Fruit fly (Drosophila melanogaster) whole organism, embryonic: ENCODE data around the gene Sfp33A2.

Source experiments
- Abd-B ChIP-seq: fragments of 200-800 bp; sonication (Bioruptor generic); optimal IDR thresholded peaks from 2 replicates; lab custom pipeline; 2018; ENCODE audit warnings: missing biosample characterization, mild to moderate bottlenecking, missing genetic modification characterization, moderate library complexity
- Bdp1 ChIP-seq: fragments of 200-800 bp; sonication (Bioruptor generic); optimal IDR thresholded peaks from 3 replicates; lab custom pipeline; 2016; ENCODE audit warnings: missing biosample characterization, missing genetic modification characterization
- Bgb ChIP-seq: fragments of 200-800 bp; sonication (Bioruptor generic); IDR thresholded peaks from 2 replicates; pipeline ENCODE4 v1.3.6; 2022; ENCODE audit warnings: missing biosample characterization, missing genetic modification characterization; ENCODE audit not compliant: partially characterized antibody
- CG10274 ChIP-seq: fragments of 200-800 bp; sonication (Bioruptor generic); optimal IDR thresholded peaks from 3 replicates; lab custom pipeline; 2017; ENCODE audit warnings: missing biosample characterization, mild to moderate bottlenecking, missing genetic modification characterization
- CG11696 ChIP-seq: fragments of 200-800 bp; sonication (Bioruptor generic); IDR thresholded peaks from 2 replicates; pipeline ENCODE4 v1.3.6; 2022; ENCODE audit warnings: missing biosample characterization, missing genetic modification characterization
- CG12942 ChIP-seq: fragments of 200-800 bp; sonication (Bioruptor generic); optimal IDR thresholded peaks from 3 replicates; lab custom pipeline; 2016; ENCODE audit warnings: missing biosample characterization, missing genetic modification characterization
- CG13287 ChIP-seq: fragments of 200-800 bp; sonication (Bioruptor generic); IDR thresholded peaks from 2 replicates; pipeline ENCODE4 v1.3.6; 2022; ENCODE audit warnings: missing biosample characterization, missing genetic modification characterization; ENCODE audit not compliant: partially characterized antibody
- CG15479 ChIP-seq: fragments of 200-800 bp; sonication (Bioruptor generic); optimal IDR thresholded peaks from 3 replicates; lab custom pipeline; 2019; ENCODE audit warnings: missing biosample characterization, mild to moderate bottlenecking, missing genetic modification characterization, moderate library complexity
- CG17328 ChIP-seq: fragments of 200-800 bp; sonication (Bioruptor generic); IDR thresholded peaks from 2 replicates; pipeline ENCODE4 v1.3.6; 2022; ENCODE audit warnings: missing biosample characterization, missing genetic modification characterization
- CG17359 ChIP-seq: fragments of 200-800 bp; sonication (Bioruptor generic); optimal IDR thresholded peaks from 3 replicates; lab custom pipeline; 2018; ENCODE audit warnings: missing biosample characterization, mild to moderate bottlenecking, missing genetic modification characterization, moderate library complexity
- CG18011 ChIP-seq: fragments of 200-800 bp; sonication (Bioruptor generic); optimal IDR thresholded peaks from 2 replicates; lab custom pipeline; 2017; ENCODE audit warnings: missing biosample characterization, missing genetic modification characterization, mild to moderate bottlenecking, moderate library complexity, missing genotype
- CG18262 ChIP-seq: fragments of 200-800 bp; optimal IDR thresholded peaks from 3 replicates; lab custom pipeline; 2019; ENCODE audit warnings: missing biosample characterization, mild to moderate bottlenecking, missing genetic modification characterization, moderate library complexity
- CG18476 ChIP-seq: fragments of 200-800 bp; sonication (Bioruptor generic); optimal IDR thresholded peaks from 2 replicates; lab custom pipeline; 2016; ENCODE audit warnings: missing biosample characterization, mild to moderate bottlenecking, missing genetic modification characterization
- CG32772 ChIP-seq: fragments of 200-800 bp; sonication (Bioruptor generic); IDR thresholded peaks from 2 replicates; pipeline ENCODE4 v1.3.6; 2022; ENCODE audit warnings: missing biosample characterization, missing genetic modification characterization
- CG3407 ChIP-seq: fragments of 200-800 bp; sonication (Bioruptor generic); optimal IDR thresholded peaks from 2 replicates; lab custom pipeline; 2018; ENCODE audit warnings: missing biosample characterization, mild to moderate bottlenecking, missing genetic modification characterization
- CG34224 ChIP-seq: fragments of 200-800 bp; sonication (Bioruptor generic); IDR thresholded peaks from 3 replicates; pipeline ENCODE4 v1.3.6; 2022; ENCODE audit warnings: missing biosample characterization, missing genetic modification characterization; ENCODE audit not compliant: partially characterized antibody
- CG5245 ChIP-seq: fragments of 200-800 bp; sonication (Bioruptor generic); optimal IDR thresholded peaks from 3 replicates; lab custom pipeline; 2016; ENCODE audit warnings: missing biosample characterization, missing genetic modification characterization
- CG6272 ChIP-seq: fragments of 200-800 bp; sonication (Bioruptor generic); IDR thresholded peaks from 2 replicates; pipeline ENCODE4 v1.3.6; 2022; ENCODE audit warnings: missing biosample characterization, missing genetic modification characterization
- CG6683 ChIP-seq: fragments of 200-800 bp; sonication (Bioruptor generic); optimal IDR thresholded peaks from 2 replicates; lab custom pipeline; 2017; ENCODE audit warnings: missing biosample characterization, mild to moderate bottlenecking, missing genetic modification characterization, missing genetic modification reagents
- CG8944 ChIP-seq: fragments of 200-800 bp; sonication (Bioruptor generic); optimal IDR thresholded peaks from 3 replicates; lab custom pipeline; 2016; ENCODE audit warnings: missing biosample characterization, missing genetic modification characterization
- Chrac-16 ChIP-seq: fragments of 200-800 bp; sonication (Bioruptor generic); optimal IDR thresholded peaks from 3 replicates; lab custom pipeline; 2016; ENCODE audit warnings: missing biosample characterization, missing genetic modification characterization
- CoRest ChIP-seq: fragments of 200-800 bp; sonication (Bioruptor generic); optimal IDR thresholded peaks from 3 replicates; lab custom pipeline; 2018; ENCODE audit warnings: missing biosample characterization, mild to moderate bottlenecking, missing genetic modification characterization, moderate library complexity
- Dp ChIP-seq: fragments of 200-800 bp; sonication (Bioruptor generic); optimal IDR thresholded peaks from 2 replicates; lab custom pipeline; 2018; ENCODE audit warnings: missing biosample characterization, mild to moderate bottlenecking, missing genetic modification characterization, moderate library complexity
- Dref ChIP-seq: fragments of 200-800 bp; sonication (Bioruptor generic); IDR thresholded peaks from 2 replicates; pipeline ENCODE4 v1.3.6; 2022; ENCODE audit warnings: missing biosample characterization, missing genetic modification characterization
- Ets97D ChIP-seq: fragments of 200-800 bp; sonication (Bioruptor generic); optimal IDR thresholded peaks from 3 replicates; lab custom pipeline; 2016; ENCODE audit warnings: missing biosample characterization, missing genetic modification characterization
- Gsc ChIP-seq: fragments of 200-800 bp; sonication (Bioruptor generic); IDR thresholded peaks from 2 replicates; pipeline ENCODE4 v1.3.6; 2022; ENCODE audit warnings: missing biosample characterization, missing genetic modification characterization
- H15 ChIP-seq: fragments of 200-800 bp; sonication (Bioruptor generic); IDR thresholded peaks from 3 replicates; pipeline ENCODE4 v1.3.6; 2022; ENCODE audit warnings: missing biosample characterization, missing genetic modification characterization
- Kr ChIP-seq: fragments of 200-800 bp; sonication (Bioruptor generic); optimal IDR thresholded peaks from 2 replicates; lab custom pipeline; 2017; ENCODE audit warnings: missing biosample characterization, mild to moderate bottlenecking, missing genetic modification characterization
- Mad ChIP-seq: fragments of 200-800 bp; sonication (Bioruptor generic); optimal IDR thresholded peaks from 2 replicates; lab custom pipeline; 2016; ENCODE audit warnings: missing biosample characterization, missing genetic modification characterization
- Med ChIP-seq: fragments of 200-800 bp; sonication (Bioruptor generic); peaks from one replicate; lab custom pipeline; 2016; ENCODE audit warnings: missing biosample characterization, missing genetic modification characterization, mild to moderate bottlenecking, inconsistent platforms, moderate library complexity
- Nf-YA ChIP-seq: fragments of 200-800 bp; sonication (Bioruptor generic); IDR thresholded peaks from 2 replicates; pipeline ENCODE4 v1.3.6; 2022; ENCODE audit warnings: missing biosample characterization, missing genetic modification characterization
- Opbp ChIP-seq: fragments of 200-800 bp; sonication (Bioruptor generic); IDR thresholded peaks from 3 replicates; pipeline ENCODE4 v1.3.6; 2022; ENCODE audit warnings: missing biosample characterization, missing genetic modification characterization; ENCODE audit not compliant: partially characterized antibody
- Scr ChIP-seq: fragments of 200-800 bp; sonication (Bioruptor generic); IDR thresholded peaks from 2 replicates; pipeline ENCODE4 v1.3.6; 2022; ENCODE audit warnings: missing biosample characterization, missing genetic modification characterization; ENCODE audit not compliant: partially characterized antibody
- ato ChIP-seq: fragments of 200-800 bp; sonication (Bioruptor generic); IDR thresholded peaks from 2 replicates; pipeline ENCODE4 v1.3.6; 2022; ENCODE audit warnings: missing biosample characterization, missing genetic modification characterization; ENCODE audit not compliant: partially characterized antibody
- crc ChIP-seq: fragments of 200-800 bp; sonication (Bioruptor generic); optimal IDR thresholded peaks from 2 replicates; lab custom pipeline; 2016; ENCODE audit warnings: missing biosample characterization, missing genetic modification characterization
- en ChIP-seq: fragments of 200-800 bp; sonication (Bioruptor generic); optimal IDR thresholded peaks from 2 replicates; lab custom pipeline; 2016; ENCODE audit warnings: missing biosample characterization, missing genetic modification characterization
- fru ChIP-seq: fragments of >200 bp; optimal IDR thresholded peaks from 2 replicates; lab custom pipeline; 2017
- ftz-f1 ChIP-seq: fragments of 200-800 bp; sonication (Bioruptor generic); optimal IDR thresholded peaks from 2 replicates; lab custom pipeline; 2016; ENCODE audit warnings: missing biosample characterization, missing genetic modification characterization
- hth ChIP-seq: fragments of >200 bp; optimal IDR thresholded peaks from 2 replicates; lab custom pipeline; 2017; ENCODE audit warnings: inconsistent platforms
- jigr1 ChIP-seq: fragments of 200-800 bp; sonication (Bioruptor generic); IDR thresholded peaks from 3 replicates; pipeline ENCODE4 v1.3.6; 2022; ENCODE audit warnings: missing biosample characterization, missing genetic modification characterization
- ken ChIP-seq: fragments of 200-800 bp; sonication (Bioruptor generic); IDR thresholded peaks from 3 replicates; pipeline ENCODE4 v1.3.6; 2022; ENCODE audit warnings: missing biosample characterization, missing genetic modification characterization
- knrl ChIP-seq: fragments of 200-800 bp; sonication (Bioruptor generic); IDR thresholded peaks from 3 replicates; pipeline ENCODE4 v1.3.6; 2022; ENCODE audit warnings: missing biosample characterization, missing genetic modification characterization; ENCODE audit not compliant: partially characterized antibody
- lbe ChIP-seq: fragments of 200-800 bp; sonication (Bioruptor generic); optimal IDR thresholded peaks from 2 replicates; lab custom pipeline; 2016; ENCODE audit warnings: missing biosample characterization, mild to moderate bottlenecking, missing genetic modification characterization
- lov ChIP-seq, 2 experiments: fragments of 200-800 bp in 1 of 2; fragments of >200 bp in 1 of 2; sonication (Bioruptor generic) in 1 of 2; IDR thresholded peaks in 1 of 2; optimal IDR thresholded peaks in 1 of 2; 2 replicates in 1 of 2; 3 replicates in 1 of 2; pipeline versions ENCODE4 v1.3.6 to Lab custom; 2017 to 2022; ENCODE audit warnings: missing biosample characterization in 1 of 2, missing genetic modification characterization in 1 of 2
- otp ChIP-seq: fragments of 200-800 bp; sonication (Bioruptor generic); IDR thresholded peaks from 3 replicates; pipeline ENCODE4, ENCODE4 v1.3.6; 2022; ENCODE audit warnings: missing biosample characterization, missing genetic modification characterization
- ranshi ChIP-seq: fragments of 200-800 bp; sonication (Bioruptor generic); IDR thresholded peaks from 2 replicates; pipeline ENCODE4 v1.3.6; 2022; ENCODE audit warnings: missing biosample characterization, missing genetic modification characterization
- sens ChIP-seq: fragments of 200-800 bp; sonication (Bioruptor generic); peaks from one replicate; lab custom pipeline; 2016; ENCODE audit warnings: missing biosample characterization, missing genetic modification characterization
- sim ChIP-seq: fragments of 200-800 bp; sonication (Bioruptor generic); IDR thresholded peaks from 2 replicates; pipeline ENCODE4 v1.3.6; 2022; ENCODE audit warnings: missing biosample characterization, missing genetic modification characterization
- wdn ChIP-seq: fragments of 200-800 bp; sonication (Bioruptor generic); IDR thresholded peaks from 2 replicates; pipeline ENCODE4 v1.3.6; 2022; ENCODE audit warnings: missing biosample characterization, missing genetic modification characterization
- zen ChIP-seq: fragments of 200-800 bp; sonication (Bioruptor generic); optimal IDR thresholded peaks from 3 replicates; lab custom pipeline; 2018; ENCODE audit warnings: missing biosample characterization, mild to moderate bottlenecking, missing genetic modification characterization, moderate library complexity
- zfh1 ChIP-seq: fragments of 200-800 bp; sonication (Bioruptor generic); IDR thresholded peaks from 3 replicates; pipeline ENCODE4 v1.3.6; 2022; ENCODE audit warnings: missing biosample characterization, missing genetic modification characterization

The Sfp33A2 gene

dm6 chr2L:11813665-11814087, 23.8 kb upstream of the Sfp33A2 start, which contains the start of gene CycY (continued):
- no peak for TF ChIP-seq otp (GFP tag; lab: Robert Waterston, UW)
- no peak for TF ChIP-seq lov (optimal IDR thresholded peaks at IDR 0.05; lab: Kevin White, UChicago)
- no peak for TF ChIP-seq lov (GFP tag; IDR thresholded peaks at IDR 0.05; lab: Robert Waterston, UW)
- peak; percentile 93 for TF ChIP-seq Dp (GFP tag; lab: Kevin White, UChicago)
- no peak for TF ChIP-seq Bdp1 (GFP tag; lab: Kevin White, UChicago)
- no peak for TF ChIP-seq Mad (GFP tag; lab: Kevin White, UChicago)
- TF ChIP-seq ken (GFP tag; lab: Robert Waterston, UW), result no peak
- TF ChIP-seq Med, result peak; percentile 80
- TF ChIP-seq CG8944 (GFP tag; lab: Kevin White, UChicago), result no peak
- peak; percentile 30 for TF ChIP-seq CoRest (tag; lab: Kevin White, UChicago)
- no peak for TF ChIP-seq crc (GFP tag; lab: Kevin White, UChicago)
- peak; percentile 80 for TF ChIP-seq sens (GFP tag; lab: Kevin White, UChicago)
- TF ChIP-seq Gsc (GFP tag; lab: Robert Waterston, UW), result no peak
- no peak for TF ChIP-seq Chrac-16 (GFP tag; lab: Kevin White, UChicago)
- TF ChIP-seq knrl, result peak; percentile 65
- TF ChIP-seq CG11696 (GFP tag; lab: Robert Waterston, UW), result no peak
- TF ChIP-seq H15 (GFP tag; lab: Robert Waterston, UW), result no peak
- no peak for TF ChIP-seq CG6272 (GFP tag; lab: Robert Waterston, UW)
- peak; percentile 80 for TF ChIP-seq CG13287 (GFP tag; lab: Robert Waterston, UW)
- no peak for TF ChIP-seq Kr
- TF ChIP-seq CG32772, result no peak
- no peak for TF ChIP-seq CG3407
- TF ChIP-seq CG17359 (tag; lab: Kevin White, UChicago), result peak; percentile 2
- no peak; the same call in 2 of the 3 replicates for TF ChIP-seq zfh1
- peak; percentile 6 for TF ChIP-seq CG5245 (GFP tag; lab: Kevin White, UChicago)
- TF ChIP-seq ftz-f1 (GFP tag; lab: Kevin White, UChicago), result no peak
- TF ChIP-seq jigr1, result no peak
- TF ChIP-seq en, result no peak
- no peak for TF ChIP-seq CG12942
- peak; percentile 39 for TF ChIP-seq Abd-B (GFP tag; lab: Kevin White, UChicago)
- TF ChIP-seq ranshi, result no peak
- TF ChIP-seq zen (tag; lab: Kevin White, UChicago), result peak; percentile 67
- no peak for TF ChIP-seq lbe (GFP tag; lab: Kevin White, UChicago)
- TF ChIP-seq CG18262 (tag; lab: Kevin White, UChicago), result peak; percentile 36
- TF ChIP-seq Nf-YA (GFP tag; lab: Robert Waterston, UW), result no peak
- no peak for TF ChIP-seq CG18476 (GFP tag; lab: Kevin White, UChicago)
- peak; percentile 74; the same call in 2 of the 3 replicates for TF ChIP-seq CG34224 (GFP tag; lab: Robert Waterston, UW)
- no peak for TF ChIP-seq CG15479 (GFP tag; lab: Kevin White, UChicago)
- no peak for TF ChIP-seq CG10274 (GFP tag; lab: Kevin White, UChicago)
- TF ChIP-seq CG17328 (GFP tag; lab: Robert Waterston, UW), result no peak
- peak; percentile 22 for TF ChIP-seq Ets97D
- TF ChIP-seq Dref (GFP tag; lab: Robert Waterston, UW), result peak; percentile 64
- no peak for TF ChIP-seq hth (lab: Kevin White, UChicago)
- no peak for TF ChIP-seq fru (lab: Kevin White, UChicago)
- TF ChIP-seq ato, result 0 out of 2 replicates have a peak, but pooled peaks have one; percentile 35
- TF ChIP-seq Bgb (GFP tag; lab: Robert Waterston, UW), result peak; percentile 68
- TF ChIP-seq wdn, result no peak
- TF ChIP-seq sim, result no peak
- peak; percentile 65; the same call in 2 of the 3 replicates for TF ChIP-seq Opbp (GFP tag; lab: Robert Waterston, UW)
- no peak for TF ChIP-seq CG18011 (GFP tag; lab: Kevin White, UChicago)
- TF ChIP-seq CG6683 (GFP tag; lab: Kevin White, UChicago), result no peak
- TF ChIP-seq Scr (GFP tag; lab: Robert Waterston, UW), result peak; percentile 79
